Worm (Caenorhabditis elegans) whole organism, midembryonic: ENCODE measurements around the gene mboa-4.
A peak's percentile ranks its signal among the peaks of the same experiment; 100 is the strongest.
"Not testable (repeated sequence)": the region's sequence is repeated elsewhere in the genome, so short reads cannot be mapped to it uniquely, and the experiment has no call there.

ENCODE experiments used
- T22C8.4 ChIP-seq: fragments of 200-800 bp; sonication (Bioruptor generic); IDR thresholded peaks from 2 replicates; pipeline ENCODE4 v1.3.6; 2022; ENCODE audit warnings: missing genetic modification characterization, missing compliant biosample characterization
- cog-1 ChIP-seq: sonication (generic microtip); optimal IDR thresholded peaks from 2 replicates; lab custom pipeline; 2016; ENCODE audit warnings: missing genetic modification characterization, missing compliant biosample characterization
- flt-1 ChIP-seq: fragments of 200-800 bp; sonication (Bioruptor generic); IDR thresholded peaks from 2 replicates; pipeline ENCODE4 v1.3.6; 2022; ENCODE audit warnings: missing genetic modification characterization, missing compliant biosample characterization
- klf-2 ChIP-seq: fragments of 200-800 bp; sonication (Bioruptor generic); conservative IDR thresholded peaks from 2 replicates; pipeline ENCODE4 v1.3.6; 2022; ENCODE audit warnings: missing genetic modification reagents, missing genetic modification characterization, missing compliant biosample characterization
- med-1 ChIP-seq: sonication (generic microtip); optimal IDR thresholded peaks from 2 replicates; lab custom pipeline; 2017; ENCODE audit warnings: missing genetic modification characterization, mild to moderate bottlenecking, missing compliant biosample characterization, antibody characterized with exemption, missing genetic modification reagents; ENCODE audit not compliant: insufficient read depth
- ref-1 ChIP-seq: fragments of 200-800 bp; sonication (Bioruptor generic); conservative IDR thresholded peaks from 2 replicates; pipeline ENCODE4 v1.3.6; 2022; ENCODE audit warnings: missing genetic modification reagents, missing genetic modification characterization, missing compliant biosample characterization
- tab-1 ChIP-seq: fragments of 200-800 bp; sonication (Bioruptor generic); IDR thresholded peaks from 2 replicates; pipeline ENCODE4 v1.3.6; 2022; ENCODE audit warnings: missing genetic modification characterization, missing compliant biosample characterization
- ztf-23 ChIP-seq: fragments of 200-800 bp; sonication (Bioruptor generic); IDR thresholded peaks from 2 replicates; pipeline ENCODE4 v1.3.6; 2022; ENCODE audit warnings: missing genetic modification reagents, missing genetic modification characterization, missing compliant biosample characterization
- ztf-29 ChIP-seq: fragments of 200-800 bp; sonication (Bioruptor generic); IDR thresholded peaks from 2 replicates; pipeline ENCODE4 v1.3.6; 2022; ENCODE audit warnings: missing genetic modification reagents, missing genetic modification characterization, missing compliant biosample characterization

mboa-4 gene

DNA sequence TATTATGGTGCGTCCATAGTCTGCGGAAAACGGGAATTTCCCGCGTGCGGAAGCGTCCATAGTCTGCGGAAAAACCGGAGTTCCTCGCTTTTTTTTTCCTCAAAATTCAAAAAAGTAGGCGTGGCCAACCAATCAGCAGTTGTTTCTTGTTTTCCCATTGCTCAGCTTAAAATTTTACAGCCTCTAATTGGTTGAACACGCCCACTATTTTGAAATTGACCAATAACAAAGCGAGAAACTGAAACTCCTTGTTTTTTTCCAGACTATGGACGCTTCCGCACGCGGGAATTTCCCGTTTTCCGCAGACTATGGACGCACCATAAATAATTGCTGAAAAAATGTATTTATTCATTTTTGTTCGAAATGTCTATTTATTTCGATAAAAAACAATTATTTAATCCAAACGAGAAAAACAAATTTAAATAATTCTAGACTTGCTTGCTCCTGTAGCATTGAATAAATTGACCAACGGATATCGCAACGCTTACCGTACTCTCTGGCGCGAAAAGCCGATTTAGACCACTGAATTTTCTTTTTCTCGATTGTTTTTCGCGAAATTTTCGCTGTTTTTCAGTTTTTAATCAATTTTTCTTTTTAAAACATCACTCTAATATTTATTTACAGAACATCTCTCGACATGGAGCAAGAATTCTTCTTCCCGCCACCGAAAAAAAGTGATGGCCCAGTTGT lies 5.2 kb downstream of the mboa-4 start, which contains the start of gene C08F8.3:
Gene C08F8.3, plus strand, starts transcription at position 620 of the 690 bp plus-strand sequence.
- TF ChIP-seq ztf-23 (GFP tag; lab: Robert Waterston, UW); ref-1; cog-1 (tag; lab: Kevin White, UChicago): not testable (repeated sequence)

DNA sequence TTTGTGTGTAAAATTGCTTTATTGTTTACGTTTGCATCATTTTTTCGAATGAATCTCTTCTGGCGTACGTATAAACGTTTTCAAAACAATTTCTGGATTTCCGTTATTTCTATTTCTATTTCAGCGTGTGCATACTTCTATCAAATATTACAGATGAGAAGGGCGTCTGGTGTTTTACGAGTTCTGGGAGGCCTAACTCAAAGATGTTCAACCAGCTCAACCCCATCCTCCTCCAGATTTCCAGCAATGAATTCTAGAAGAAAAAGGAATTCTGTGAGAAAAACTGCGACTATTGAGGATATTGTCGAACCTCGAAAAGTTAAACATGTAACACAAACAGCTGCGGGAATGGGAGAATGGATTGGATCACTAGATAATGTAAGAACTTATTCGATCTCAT lies 8.9 kb downstream of the mboa-4 start, which contains the start of gene C08F8.2:
Gene C08F8.2, plus strand, starts transcription at position 154 of the 400 bp plus-strand sequence.
- TF ChIP-seq klf-2 (no peak), T22C8.4 (GFP tag; lab: Robert Waterston, UW) (no peak), ztf-23 (GFP tag; lab: Robert Waterston, UW) (no peak), ref-1 (no peak)

DNA sequence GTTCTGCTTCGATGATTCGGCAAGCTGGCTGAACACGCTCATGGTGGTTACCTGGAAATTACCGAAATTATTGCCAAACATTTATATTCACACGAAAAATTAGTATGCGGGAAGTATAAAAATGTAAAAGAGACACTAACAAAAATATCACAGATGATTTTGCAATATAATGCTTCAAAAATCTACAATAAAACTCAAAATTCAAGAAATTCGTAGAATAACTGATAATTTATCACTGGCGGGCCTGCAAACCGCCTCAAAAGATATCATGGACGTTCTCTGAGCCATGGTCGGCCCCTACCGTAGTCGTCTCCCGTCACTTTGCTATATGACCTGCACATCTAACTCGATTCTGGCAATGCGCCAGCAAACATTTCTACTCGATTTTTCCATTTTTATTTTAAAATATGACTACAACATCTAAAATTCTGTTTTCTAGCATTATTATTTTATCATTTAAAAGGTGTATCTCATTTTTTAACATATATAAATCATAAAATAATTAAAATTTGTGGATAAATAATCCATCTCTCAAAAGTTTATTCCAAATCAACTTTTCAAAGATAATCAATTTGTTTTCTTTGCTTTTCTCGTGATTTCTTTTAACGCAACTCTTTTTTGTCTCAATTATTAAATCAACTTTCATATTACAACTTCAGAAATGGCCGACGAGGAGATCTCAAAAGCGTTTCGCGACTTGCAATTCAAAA lies 10.2 kb downstream of the mboa-4 start, which contains the start of the genes F01G4.6 and pfd-1:
Gene F01G4.6, minus strand, starts transcription at position 51 of the 710 bp plus-strand sequence.
Gene pfd-1, plus strand, starts transcription at position 660 of the 710 bp plus-strand sequence.
- TF ChIP-seq med-1 (GFP tag; lab: Kevin White, UChicago) (no peak), ztf-29 (GFP tag; lab: Robert Waterston, UW) (no peak), tab-1 (GFP tag; lab: Robert Waterston, UW) (no peak), cog-1 (tag; lab: Kevin White, UChicago) (no peak), T22C8.4 (GFP tag; lab: Robert Waterston, UW) (no peak), ref-1 (no peak), klf-2 (no peak), flt-1 (GFP tag; lab: Robert Waterston, UW) (0 out of 2 replicates have a peak, but pooled peaks have one; percentile 39), ztf-23 (GFP tag; lab: Robert Waterston, UW) (peak; percentile 68)

DNA sequence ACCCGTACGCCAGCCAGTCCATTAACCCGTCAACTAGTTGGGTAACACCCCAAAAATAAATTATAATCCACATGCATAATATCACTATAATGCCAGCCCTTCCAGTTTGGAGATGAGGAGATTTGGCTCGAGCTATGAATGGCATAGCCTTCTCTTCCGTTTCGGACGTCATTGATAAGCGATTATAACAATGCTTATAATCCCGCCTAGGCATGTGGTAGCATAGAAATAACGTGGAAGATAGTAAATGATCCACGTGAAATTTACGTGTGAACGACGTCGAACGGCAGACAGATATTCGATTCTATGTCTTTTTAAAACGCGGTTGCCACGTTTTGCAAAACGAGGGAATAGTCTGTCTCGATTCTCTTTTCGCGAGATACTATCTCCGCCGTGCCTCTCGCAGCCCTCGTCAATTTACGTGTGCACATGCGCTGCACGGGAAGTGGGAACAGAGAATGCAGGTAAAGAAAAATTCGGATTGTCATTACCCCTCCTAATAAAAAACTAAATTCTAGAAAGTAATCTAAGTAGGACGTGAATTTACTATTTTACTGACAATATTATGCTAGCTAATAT lies 10.9 kb downstream of the mboa-4 start:
- TF ChIP-seq flt-1 (GFP tag; lab: Robert Waterston, UW) (0 out of 2 replicates have a peak, but pooled peaks have one; percentile 7), ztf-29 (GFP tag; lab: Robert Waterston, UW) (no peak)

DNA sequence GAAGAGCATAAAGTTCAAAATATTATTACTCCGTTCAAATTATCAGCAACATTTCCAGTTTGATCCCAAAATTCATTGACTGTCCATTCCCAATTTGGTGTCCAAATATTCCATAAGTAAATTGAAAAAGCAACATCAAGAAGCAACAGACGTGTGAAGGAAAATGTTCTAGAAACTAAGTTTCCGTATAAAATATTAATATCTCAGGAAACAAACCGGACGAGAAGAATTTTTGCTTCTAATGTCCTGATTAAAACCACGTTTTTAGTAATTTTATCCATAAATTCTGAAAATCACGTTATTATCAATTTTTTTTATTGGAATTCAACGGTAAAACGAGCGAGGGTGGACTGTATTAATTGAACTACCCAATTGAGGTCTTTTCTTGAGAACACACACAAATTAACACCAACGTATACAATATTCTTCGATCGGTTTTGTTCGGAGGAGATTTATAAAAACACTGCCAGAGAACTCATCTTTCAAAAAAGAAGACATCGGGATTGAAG lies 12.8 kb downstream of the mboa-4 start, which contains the start of gene pigq-1:
Gene pigq-1, minus strand, starts transcription at position 286 of the 509 bp plus-strand sequence.
- TF ChIP-seq flt-1 (GFP tag; lab: Robert Waterston, UW), result no peak

DNA sequence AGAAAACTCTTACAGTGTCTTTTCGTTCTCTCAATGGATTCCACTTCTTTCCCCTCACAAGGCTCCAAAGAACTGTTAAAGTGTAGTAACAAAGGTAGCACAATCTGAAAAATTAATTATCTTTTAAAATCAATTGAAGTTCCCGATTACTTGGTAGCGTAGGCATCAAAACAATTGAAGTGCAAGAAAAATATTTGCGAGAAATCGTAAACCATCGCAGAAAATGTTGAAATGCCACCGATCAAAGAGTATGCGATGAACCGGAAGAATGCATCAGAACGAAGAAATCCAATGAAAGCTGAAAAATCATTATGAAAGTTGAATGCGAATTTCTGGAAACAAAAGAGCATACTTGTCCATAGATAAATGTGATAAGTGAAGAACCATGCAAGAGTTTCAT lies 13.3 kb downstream of the mboa-4 start:
- TF ChIP-seq med-1 (GFP tag; lab: Kevin White, UChicago) (no peak), ref-1 (no peak), cog-1 (tag; lab: Kevin White, UChicago) (no peak), klf-2 (no peak), ztf-29 (GFP tag; lab: Robert Waterston, UW) (no peak), ztf-23 (GFP tag; lab: Robert Waterston, UW) (no peak), flt-1 (GFP tag; lab: Robert Waterston, UW) (no peak), tab-1 (GFP tag; lab: Robert Waterston, UW) (no peak), T22C8.4 (GFP tag; lab: Robert Waterston, UW) (no peak)

DNA sequence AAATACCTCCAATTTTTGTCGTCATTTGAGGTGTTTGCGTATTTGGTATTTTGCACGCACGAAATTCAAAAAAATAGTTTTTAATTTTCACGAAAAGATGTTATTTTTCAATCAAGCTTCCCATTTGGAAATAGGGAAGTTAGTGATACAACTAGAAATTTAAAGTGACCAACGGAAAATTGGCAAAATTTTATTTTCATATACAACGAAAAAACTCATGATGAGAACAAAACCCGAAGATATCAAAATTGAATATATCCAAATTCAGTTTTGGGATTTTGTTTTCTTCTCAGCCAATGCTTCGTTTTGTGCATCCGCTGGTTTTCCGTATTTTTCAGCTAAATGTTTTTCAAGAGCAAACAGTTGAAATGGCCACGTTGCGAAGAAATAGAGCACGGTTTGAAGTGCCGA lies 13.9 kb downstream of the mboa-4 start:
- TF ChIP-seq ztf-23 (GFP tag; lab: Robert Waterston, UW) (no peak), med-1 (GFP tag; lab: Kevin White, UChicago) (no peak), ztf-29 (GFP tag; lab: Robert Waterston, UW) (no peak), ref-1 (no peak), T22C8.4 (GFP tag; lab: Robert Waterston, UW) (no peak), flt-1 (GFP tag; lab: Robert Waterston, UW) (no peak), cog-1 (tag; lab: Kevin White, UChicago) (no peak), tab-1 (GFP tag; lab: Robert Waterston, UW) (no peak), klf-2 (no peak)

DNA sequence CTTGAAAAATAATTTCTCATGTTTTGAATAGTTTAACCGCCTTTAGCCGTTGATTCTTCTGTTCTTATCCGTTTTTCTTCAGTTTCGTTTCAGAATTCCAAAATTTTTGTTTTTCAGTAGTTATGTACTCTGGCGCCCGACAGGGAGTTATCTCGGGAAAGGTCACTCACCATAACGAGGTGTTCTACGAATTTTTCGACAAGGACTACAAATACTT lies 16.6 kb downstream of the mboa-4 start, which contains the start of gene F01G4.4:
Gene F01G4.4, plus strand, starts transcription at position 118 of the 217 bp plus-strand sequence.
- TF ChIP-seq ref-1 (no peak), flt-1 (GFP tag; lab: Robert Waterston, UW) (no peak), ztf-29 (GFP tag; lab: Robert Waterston, UW) (no peak), med-1 (GFP tag; lab: Kevin White, UChicago) (no peak), tab-1 (GFP tag; lab: Robert Waterston, UW) (no peak), T22C8.4 (GFP tag; lab: Robert Waterston, UW) (no peak)

DNA sequence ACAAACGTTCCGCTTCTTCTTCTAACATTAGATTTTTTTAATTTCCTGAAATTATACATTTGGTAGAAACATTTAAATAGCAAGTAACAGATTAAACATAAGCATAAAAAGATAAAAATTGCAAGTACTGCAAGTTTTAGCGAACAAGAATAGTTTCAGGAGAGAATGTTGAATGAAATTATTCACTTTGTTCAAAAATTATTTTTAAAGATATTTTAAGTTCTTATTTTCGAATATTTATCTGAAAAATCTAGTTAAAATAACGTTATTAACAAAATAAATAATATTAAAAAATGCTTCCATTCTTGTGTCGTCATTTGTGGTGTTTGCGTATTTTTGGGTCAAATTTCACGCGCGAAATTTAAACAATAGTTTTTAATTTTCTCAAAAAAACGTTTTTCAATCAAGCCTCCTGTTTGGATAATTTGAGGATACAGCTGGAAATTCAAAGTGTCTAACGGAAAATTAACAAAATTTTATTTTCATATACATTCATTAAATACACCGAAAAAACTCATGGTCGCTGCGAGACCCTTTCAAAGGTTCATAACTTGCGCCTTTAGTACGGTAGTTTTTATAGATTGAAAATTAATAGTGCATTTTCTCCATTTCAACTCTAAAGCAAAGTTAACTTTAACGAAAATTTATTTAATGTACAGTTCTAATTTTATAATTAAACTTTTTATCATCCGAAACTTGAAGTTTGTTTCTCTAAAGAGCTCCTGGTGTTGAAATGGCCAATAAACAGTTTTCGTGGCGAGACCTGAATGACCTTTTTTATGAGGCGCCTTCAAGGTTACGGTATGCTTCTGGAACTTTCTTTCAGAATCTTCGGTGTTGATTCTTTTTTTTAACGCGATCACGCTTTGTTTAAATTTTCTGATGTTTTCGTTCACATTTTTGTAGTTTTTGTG lies 17.2 kb downstream of the mboa-4 start, which contains the start of gene skih-2:
Gene skih-2, minus strand, starts transcription at position 51 of the 914 bp plus-strand sequence.
- no peak for TF ChIP-seq T22C8.4 (GFP tag; lab: Robert Waterston, UW)
- no peak for TF ChIP-seq ref-1
